Worm (Caenorhabditis elegans) whole organism, young adult: ENCODE results near the gene clec-35.

Experiments used
- B0261.1 ChIP-seq: sonication (generic microtip); optimal IDR thresholded peaks from 2 replicates; lab custom pipeline; 2016; ENCODE audit warnings: mild to moderate bottlenecking, missing genetic modification characterization, moderate library complexity, missing compliant biosample characterization
- F33H1.4 ChIP-seq: fragments of 200-800 bp; sonication (Bioruptor generic); IDR thresholded peaks from 2 replicates; pipeline ENCODE4 v1.3.6; 2022; ENCODE audit warnings: missing genetic modification reagents, missing genetic modification characterization, missing compliant biosample characterization
- F55B11.4 ChIP-seq: sonication (generic microtip); optimal IDR thresholded peaks from 2 replicates; lab custom pipeline; 2016; ENCODE audit warnings: missing compliant biosample characterization, missing genetic modification characterization, borderline replicate concordance; ENCODE audit not compliant: insufficient read depth
- F57A8.1 ChIP-seq: fragments of 200-800 bp; sonication (Bioruptor generic); optimal IDR thresholded peaks from 2 replicates; lab custom pipeline; 2018; ENCODE audit warnings: mild to moderate bottlenecking, missing genetic modification characterization, moderate library complexity, missing compliant biosample characterization
- F57C9.4 ChIP-seq: sonication (generic microtip); optimal IDR thresholded peaks from 2 replicates; lab custom pipeline; 2017; ENCODE audit warnings: mild to moderate bottlenecking, missing genetic modification characterization, missing compliant biosample characterization
- T07F8.4 ChIP-seq: sonication (generic microtip); optimal IDR thresholded peaks from 2 replicates; lab custom pipeline; 2016; ENCODE audit warnings: mild to moderate bottlenecking, missing genetic modification characterization, moderate library complexity, missing compliant biosample characterization
- Y56A3A.18 ChIP-seq: fragments of 200-800 bp; sonication (Bioruptor generic); IDR thresholded peaks from 2 replicates; pipeline ENCODE4 v1.3.6; 2022; ENCODE audit warnings: missing genetic modification reagents, missing genetic modification characterization, missing compliant biosample characterization
- Y79H2A.3 ChIP-seq: fragments of 200-800 bp; sonication (Bioruptor generic); conservative IDR thresholded peaks from 2 replicates; pipeline ENCODE4 v1.3.6; 2022; ENCODE audit warnings: missing genetic modification reagents, missing genetic modification characterization, missing compliant biosample characterization
- ZK185.1 ChIP-seq: sonication (generic microtip); optimal IDR thresholded peaks from 2 replicates; lab custom pipeline; 2016; ENCODE audit warnings: mild to moderate bottlenecking, missing genetic modification characterization, missing compliant biosample characterization; ENCODE audit not compliant: poor library complexity, severe bottlenecking
- aptf-3 ChIP-seq: fragments of 200-800 bp; sonication (Bioruptor generic); IDR thresholded peaks from 2 replicates; pipeline ENCODE4 v1.3.6; 2022; ENCODE audit warnings: missing genetic modification characterization, missing compliant biosample characterization
- atf-7 ChIP-seq: sonication (generic microtip); optimal IDR thresholded peaks from 2 replicates; lab custom pipeline; 2017; ENCODE audit warnings: mild to moderate bottlenecking, missing genetic modification characterization, missing compliant biosample characterization
- attf-3 ChIP-seq: fragments of 200-800 bp; sonication (Bioruptor generic); conservative IDR thresholded peaks from 2 replicates; pipeline ENCODE4 v1.3.6; 2022; ENCODE audit warnings: missing genetic modification reagents, missing genetic modification characterization, missing compliant biosample characterization
- ceh-100 ChIP-seq: fragments of 200-800 bp; sonication (Bioruptor generic); IDR thresholded peaks from 2 replicates; pipeline ENCODE4 v1.3.6; 2022; ENCODE audit warnings: missing genetic modification reagents, missing genetic modification characterization, missing compliant biosample characterization
- ceh-40 ChIP-seq: fragments of 200-800 bp; sonication (Bioruptor generic); IDR thresholded peaks from 2 replicates; pipeline ENCODE4 v1.3.6; 2022; ENCODE audit warnings: missing genetic modification characterization, missing compliant biosample characterization
- ceh-58 ChIP-seq: fragments of 200-800 bp; sonication (Bioruptor generic); IDR thresholded peaks from 2 replicates; pipeline ENCODE4 v1.3.6; 2022; ENCODE audit warnings: missing genetic modification characterization, missing compliant biosample characterization
- egl-18 ChIP-seq: fragments of 200-800 bp; sonication (Bioruptor generic); IDR thresholded peaks from 2 replicates; pipeline ENCODE4 v1.3.6; 2022; ENCODE audit warnings: missing genetic modification reagents, missing genetic modification characterization, missing compliant biosample characterization
- egrh-3 ChIP-seq: fragments of 200-800 bp; sonication (Bioruptor generic); IDR thresholded peaks from 2 replicates; pipeline ENCODE4 v1.3.6; 2022; ENCODE audit warnings: missing genetic modification reagents, missing genetic modification characterization, missing compliant biosample characterization
- him-1 ChIP-seq: sonication (generic microtip); optimal IDR thresholded peaks from 2 replicates; lab custom pipeline; 2016; ENCODE audit warnings: missing genotype, missing genetic modification reagents, missing genetic modification characterization, missing compliant biosample characterization
- hlh-26 ChIP-seq: fragments of 200-800 bp; sonication (Bioruptor generic); conservative IDR thresholded peaks from 2 replicates; pipeline ENCODE4 v1.3.6; 2022; ENCODE audit warnings: missing genetic modification reagents, missing genetic modification characterization, missing compliant biosample characterization
- hrde-1 ChIP-seq: sonication (generic microtip); optimal IDR thresholded peaks from 2 replicates; lab custom pipeline; 2016; ENCODE audit warnings: missing genetic modification characterization, mild to moderate bottlenecking, missing compliant biosample characterization, moderate library complexity, missing genotype, missing genetic modification reagents, borderline replicate concordance
- let-526 ChIP-seq: fragments of 200-800 bp; sonication (Bioruptor generic); IDR thresholded peaks from 2 replicates; pipeline ENCODE4 v1.3.6; 2022; ENCODE audit warnings: missing genetic modification reagents, missing genetic modification characterization, missing compliant biosample characterization
- lin-26 ChIP-seq: fragments of 200-800 bp; sonication (Bioruptor generic); IDR thresholded peaks from 2 replicates; pipeline ENCODE4 v1.3.6; 2022; ENCODE audit warnings: missing genetic modification reagents, missing genetic modification characterization, missing compliant biosample characterization
- lin-40 ChIP-seq: sonication (generic microtip); optimal IDR thresholded peaks from 2 replicates; lab custom pipeline; 2016; ENCODE audit warnings: missing genetic modification characterization, mild to moderate bottlenecking, missing compliant biosample characterization, missing genotype, missing genetic modification reagents
- lir-1 ChIP-seq: fragments of 200-800 bp; sonication (Bioruptor generic); conservative IDR thresholded peaks from 2 replicates; pipeline ENCODE4 v1.3.6; 2022; ENCODE audit warnings: missing genetic modification reagents, missing genetic modification characterization, missing compliant biosample characterization
- madf-3 ChIP-seq: fragments of 200-800 bp; sonication (Bioruptor generic); IDR thresholded peaks from 2 replicates; pipeline ENCODE4 v1.3.6; 2022; ENCODE audit warnings: missing genetic modification reagents, missing genetic modification characterization, missing compliant biosample characterization
- mel-28 ChIP-seq: sonication (generic microtip); optimal IDR thresholded peaks from 2 replicates; lab custom pipeline; 2016; ENCODE audit warnings: borderline replicate concordance, mild to moderate bottlenecking, missing genetic modification characterization, missing compliant biosample characterization
- mxl-1 ChIP-seq: sonication (generic microtip); optimal IDR thresholded peaks from 2 replicates; lab custom pipeline; 2016; ENCODE audit warnings: missing genetic modification characterization, missing compliant biosample characterization
- nfya-1 ChIP-seq: sonication (generic microtip); optimal IDR thresholded peaks from 2 replicates; lab custom pipeline; 2017; ENCODE audit warnings: antibody characterized with exemption, missing compliant biosample characterization, missing genetic modification characterization, borderline replicate concordance; ENCODE audit not compliant: insufficient read depth
- nhr-27 ChIP-seq: fragments of 200-800 bp; sonication (Bioruptor generic); optimal IDR thresholded peaks from 2 replicates; lab custom pipeline; 2018; ENCODE audit warnings: mild to moderate bottlenecking, missing genetic modification characterization, moderate library complexity, missing compliant biosample characterization
- nhr-80 ChIP-seq: sonication (generic microtip); optimal IDR thresholded peaks from 2 replicates; lab custom pipeline; 2016; ENCODE audit warnings: missing genetic modification characterization, missing compliant biosample characterization
- rec-8 ChIP-seq, 2 experiments: sonication (generic microtip); optimal IDR thresholded peaks; 2 replicates each; lab custom pipeline; 2016; ENCODE audit warnings: mild to moderate bottlenecking in 2 of 2, missing genetic modification characterization in 2 of 2, missing genetic modification reagents in 2 of 2, missing genotype in 2 of 2, missing biosample characterization in 1 of 2, missing compliant biosample characterization in 1 of 2, moderate library complexity in 1 of 2
- snpc-4 ChIP-seq, 5 experiments: fragments of 150-350 bp in 1 of 5; sonication (generic microtip) in 4 of 5; optimal IDR thresholded peaks; 2 replicates each; lab custom pipeline; 2014 to 2018; ENCODE audit warnings: missing genetic modification characterization in 5 of 5, missing biosample characterization in 3 of 5, antibody characterized with exemption in 2 of 5, mild to moderate bottlenecking in 2 of 5, missing compliant biosample characterization in 2 of 5, missing genotype in 2 of 5, moderate library complexity in 2 of 5, missing genetic modification reagents in 1 of 5
- zim-3 ChIP-seq: sonication (generic microtip); optimal IDR thresholded peaks from 2 replicates; lab custom pipeline; 2017; ENCODE audit warnings: mild to moderate bottlenecking, missing genetic modification characterization, moderate library complexity, missing compliant biosample characterization
- ztf-25 ChIP-seq: fragments of 200-800 bp; sonication (Bioruptor generic); IDR thresholded peaks from 2 replicates; pipeline ENCODE4 v1.3.6; 2022; ENCODE audit warnings: missing genetic modification reagents, missing genetic modification characterization, missing compliant biosample characterization
- ztf-26 ChIP-seq: sonication (generic microtip); optimal IDR thresholded peaks from 2 replicates; lab custom pipeline; 2017; ENCODE audit warnings: missing genetic modification characterization, missing compliant biosample characterization

clec-35 gene

DNA sequence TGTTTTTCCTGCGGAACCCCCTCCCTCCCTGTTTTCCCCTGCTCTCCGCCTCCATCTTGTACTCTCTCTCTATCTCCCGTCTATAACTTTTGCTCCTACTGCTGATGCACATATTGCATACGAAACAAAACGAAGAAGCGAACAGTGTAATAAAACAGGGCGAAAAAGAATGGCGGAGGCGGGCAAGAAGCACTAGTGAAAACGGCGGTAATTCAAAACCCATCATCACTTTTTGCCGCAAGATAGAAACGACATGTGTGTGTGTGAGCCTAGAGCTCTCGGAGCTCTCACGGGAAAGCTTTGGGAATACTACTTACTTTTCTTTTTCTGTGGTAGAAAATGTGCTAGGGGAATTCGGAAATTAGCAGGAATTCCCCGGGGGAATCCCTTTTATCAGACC lies 17.8 kb downstream of the clec-35 start:
- TF ChIP-seq ZK185.1 (tag; lab: Kevin White, UChicago) (no peak), zim-3 (tag; lab: Kevin White, UChicago) (no peak), lir-1 (GFP tag; lab: Robert Waterston, UW) (no peak), madf-3 (GFP tag; lab: Robert Waterston, UW) (no peak), F33H1.4 (GFP tag; lab: Robert Waterston, UW) (no peak), hrde-1 (tag; lab: Kevin White, UChicago) (no peak), F57C9.4 (tag; lab: Kevin White, UChicago) (no peak), nhr-80 (tag; lab: Kevin White, UChicago) (no peak), lin-40 (tag; lab: Kevin White, UChicago) (no peak), ztf-25 (GFP tag; lab: Robert Waterston, UW) (no peak), him-1 (no peak), ceh-58 (GFP tag; lab: Robert Waterston, UW) (no peak), ceh-40 (no peak)

DNA sequence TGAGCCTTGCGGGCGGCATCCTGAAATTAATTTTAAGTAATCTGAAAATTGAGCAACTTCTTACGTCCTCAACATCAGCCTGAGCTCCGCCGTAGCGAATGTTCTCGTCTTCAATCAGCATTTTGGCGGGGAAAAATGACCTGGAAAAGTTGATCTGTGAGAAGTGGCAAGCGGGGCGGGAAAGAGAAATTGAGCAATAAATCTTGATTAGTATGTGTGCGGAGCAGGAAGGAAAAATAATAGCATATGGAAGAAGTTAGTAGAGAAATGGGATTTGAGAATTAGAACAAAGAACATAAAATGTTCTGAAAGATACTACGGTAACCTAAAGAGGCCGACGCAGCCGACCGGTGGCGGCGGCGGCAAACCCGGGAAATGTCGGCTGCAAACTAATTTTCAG lies 18.9 kb downstream of the clec-35 start, which contains the start of gene tni-3:
Gene tni-3, minus strand, starts transcription at position 140 of the 400 bp plus-strand sequence.
- no peak for TF ChIP-seq ceh-100 (GFP tag; lab: Robert Waterston, UW)
- TF ChIP-seq attf-3 (GFP tag; lab: Robert Waterston, UW), result no peak
- no peak for TF ChIP-seq ztf-26 (tag; lab: Kevin White, UChicago)
- TF ChIP-seq hlh-26 (GFP tag; lab: Robert Waterston, UW), result no peak
- TF ChIP-seq B0261.1 (tag; lab: Kevin White, UChicago), result no peak
- TF ChIP-seq Y79H2A.3 (GFP tag; lab: Robert Waterston, UW), result no peak
- no peak for TF ChIP-seq mel-28 (tag; lab: Kevin White, UChicago)
- TF ChIP-seq lin-26, result no peak
- TF ChIP-seq F57A8.1 (GFP tag; lab: Kevin White, UChicago), result no peak
- TF ChIP-seq nfya-1 (tag; lab: Kevin White, UChicago), result no peak
- TF ChIP-seq egl-18 (GFP tag; lab: Robert Waterston, UW), result no peak
- no peak for TF ChIP-seq snpc-4 (GFP tag; optimal IDR thresholded peaks at IDR 0.05; lab: Kevin White, UChicago)
- TF ChIP-seq snpc-4 (tag; optimal IDR thresholded peaks at IDR 0.05; lab: Kevin White, UChicago), result no peak
- no peak for TF ChIP-seq atf-7 (tag; lab: Kevin White, UChicago)
- no peak for TF ChIP-seq Y56A3A.18 (GFP tag; lab: Robert Waterston, UW)
- TF ChIP-seq rec-8 (tag; optimal IDR thresholded peaks at IDR 0.05; lab: Kevin White, UChicago), result no peak
- no peak for TF ChIP-seq ceh-58 (GFP tag; lab: Robert Waterston, UW)
- no peak for TF ChIP-seq F55B11.4

DNA sequence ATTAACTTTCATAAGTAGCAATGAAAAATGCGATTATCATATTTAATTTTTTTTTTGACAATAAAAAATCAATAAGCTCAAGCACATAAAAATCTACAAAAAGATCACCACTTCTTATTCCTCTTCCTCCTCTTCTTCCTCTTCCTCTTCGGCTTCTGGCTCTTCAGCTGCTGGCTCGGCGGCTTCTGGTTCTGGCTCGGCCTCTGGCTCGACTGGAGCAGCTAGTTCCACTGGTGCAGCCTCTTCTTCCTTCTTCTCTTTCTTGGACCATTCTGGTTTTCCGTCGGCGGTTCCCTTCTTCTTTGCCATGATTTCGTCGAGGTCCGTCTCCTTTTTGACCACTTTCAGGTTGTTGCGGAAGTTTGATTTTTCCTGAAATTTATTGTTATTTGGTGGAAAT lies 20.2 kb downstream of the clec-35 start:
- TF ChIP-seq mxl-1 (tag; lab: Kevin White, UChicago) (no peak), egrh-3 (GFP tag; lab: Robert Waterston, UW) (peak; percentile 52; the same call in 1 of the 2 replicates)

DNA sequence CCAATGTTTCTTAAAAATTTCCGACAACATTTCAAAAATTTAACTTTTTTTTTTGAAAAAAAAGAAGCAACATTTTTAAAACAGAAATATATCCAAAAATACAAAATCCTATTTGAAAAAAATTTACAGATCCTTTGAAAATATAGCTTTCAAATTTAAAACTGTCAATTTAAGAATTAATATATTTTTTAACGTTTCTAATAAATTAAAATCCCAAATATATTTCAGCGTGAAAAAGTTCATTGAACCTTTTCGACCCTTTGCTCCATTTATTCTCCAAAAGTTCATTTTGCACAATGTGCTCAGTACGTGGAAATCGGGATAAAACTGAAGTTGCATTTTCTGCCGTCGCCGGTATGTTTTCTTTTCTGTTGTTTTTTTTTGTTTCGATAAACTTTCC lies 21.0 kb downstream of the clec-35 start, which contains the start of gene phy-3:
Gene phy-3, plus strand, starts transcription at position 301 of the 400 bp plus-strand sequence.
- TF ChIP-seq atf-7 (tag; lab: Kevin White, UChicago) (no peak), let-526 (GFP tag; lab: Robert Waterston, UW) (no peak), nhr-27 (no peak), aptf-3 (GFP tag; lab: Robert Waterston, UW) (no peak), T07F8.4 (tag; lab: Kevin White, UChicago) (no peak), nfya-1 (tag; lab: Kevin White, UChicago) (no peak)
